Worm (Caenorhabditis elegans): Measurements from ENCODE around the gene srj-23.

srj-23 gene

DNA sequence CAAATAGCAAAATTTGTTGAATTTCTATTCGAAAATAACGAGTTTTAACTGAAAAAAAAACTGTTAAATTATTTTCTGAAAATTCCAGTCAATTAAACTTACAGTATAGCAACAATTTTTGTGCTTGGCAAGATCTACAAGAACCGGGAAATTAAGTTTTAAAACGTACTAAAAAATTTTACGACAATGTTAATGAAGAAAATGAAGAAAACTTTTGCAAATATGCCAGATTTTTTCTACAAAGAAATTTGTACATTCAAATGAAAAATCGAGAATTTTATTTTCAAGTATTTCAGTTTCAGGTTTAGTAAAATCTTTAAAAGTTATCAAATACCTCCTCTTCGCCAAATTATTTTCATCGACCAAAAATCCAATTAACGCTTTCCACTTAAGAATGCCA lies 9.4 kb upstream of the srj-23 start, which contains the start of gene cnc-11:
Gene cnc-11, plus strand, starts transcription at position 301 of the 400 bp plus-strand sequence.
- no peak for TF ChIP-seq hlh-8 (tag; optimal IDR thresholded peaks at IDR 0.05)
- TF ChIP-seq che-1 (tag; optimal IDR thresholded peaks at IDR 0.05) = no peak
- TF ChIP-seq ztf-16 (tag; optimal IDR thresholded peaks at IDR 0.05) = no peak
- no peak for TF ChIP-seq lim-6 (tag; optimal IDR thresholded peaks at IDR 0.05)
- TF ChIP-seq ceh-22 (tag; optimal IDR thresholded peaks at IDR 0.05) = no peak
- TF ChIP-seq sdc-2 (tag; optimal IDR thresholded peaks at IDR 0.05) = no peak
- no peak for TF ChIP-seq tbx-7 (tag; optimal IDR thresholded peaks at IDR 0.05)
- TF ChIP-seq ceh-18 (tag; optimal IDR thresholded peaks at IDR 0.05) = no peak

DNA sequence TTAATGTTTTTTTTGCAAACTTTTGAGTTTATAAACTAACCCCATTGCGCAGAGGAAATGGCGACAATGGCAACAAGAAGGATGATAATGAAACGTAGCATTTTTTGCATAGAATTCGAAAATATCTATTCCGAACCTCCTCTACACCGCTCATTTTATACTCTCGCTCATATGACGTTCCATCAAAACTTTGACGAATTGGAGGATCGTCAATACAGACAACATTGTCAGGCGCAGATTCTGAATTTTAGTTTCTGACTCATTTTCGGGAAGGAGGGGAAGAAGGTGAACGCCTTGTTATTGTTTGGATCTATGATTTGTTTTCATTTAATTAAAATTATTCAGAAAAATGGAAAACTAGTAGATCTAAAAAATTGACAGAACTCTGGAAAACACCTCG lies 7.3 kb upstream of the srj-23 start, which contains the start of gene cnc-1:
Gene cnc-1, minus strand, starts transcription at position 101 of the 400 bp plus-strand sequence.
- no peak for TF ChIP-seq nhr-11 (tag; optimal IDR thresholded peaks at IDR 0.05)
- no peak for TF ChIP-seq K09A11.1 (tag; optimal IDR thresholded peaks at IDR 0.05; ENCODE audit: insufficient read depth)
- no peak for TF ChIP-seq ref-2 (tag; optimal IDR thresholded peaks at IDR 0.05)
- TF ChIP-seq ceh-30 (tag; optimal IDR thresholded peaks at IDR 0.05) = no peak
- no peak for TF ChIP-seq zip-5 (tag; optimal IDR thresholded peaks at IDR 0.05)
- TF ChIP-seq ceh-9 (tag; optimal IDR thresholded peaks at IDR 0.05) = no peak
- no peak for TF ChIP-seq unc-42 (tag; optimal IDR thresholded peaks at IDR 0.05)
- no peak for TF ChIP-seq T23F11.4 (GFP tag; optimal IDR thresholded peaks at IDR 0.05)
- TF ChIP-seq npax-4 (tag; optimal IDR thresholded peaks at IDR 0.05) = no peak
- no peak for TF ChIP-seq ceh-2 (tag; optimal IDR thresholded peaks at IDR 0.05)

ce11 chrV:1445081-1445480 lies 6.4 kb upstream of the srj-23 start, which contains the start of gene cnc-5:
Gene cnc-5 (plus strand): TSS chrV:1445381.
- TF ChIP-seq unc-42 (tag; optimal IDR thresholded peaks at IDR 0.05) (no peak), fax-1 (tag; optimal IDR thresholded peaks at IDR 0.05) (no peak), pha-2 (tag; optimal IDR thresholded peaks at IDR 0.05) (no peak), sox-4 (tag; optimal IDR thresholded peaks at IDR 0.05) (no peak), syd-9 (tag; optimal IDR thresholded peaks at IDR 0.05) (no peak), hlh-13 (GFP tag; optimal IDR thresholded peaks at IDR 0.05) (no peak)

ce11 chrV:1447079-1447478 lies 4.4 kb upstream of the srj-23 start, which contains the start of gene cnc-4:
Gene cnc-4 (plus strand): TSS chrV:1447195.
- TF ChIP-seq pqm-1 (tag; optimal IDR thresholded peaks at IDR 0.05) = no peak
- no peak for TF ChIP-seq tbx-7 (tag; optimal IDR thresholded peaks at IDR 0.05)
- no peak for TF ChIP-seq tbx-2 (tag; optimal IDR thresholded peaks at IDR 0.05)
- no peak for TF ChIP-seq ceh-6 (GFP tag; optimal IDR thresholded peaks at IDR 0.05)
- TF ChIP-seq K09A11.1 (tag; optimal IDR thresholded peaks at IDR 0.05; ENCODE audit: insufficient read depth) = no peak
- TF ChIP-seq ceh-34 (tag; optimal IDR thresholded peaks at IDR 0.05) = no peak
- TF ChIP-seq pha-4 (tag; optimal IDR thresholded peaks at IDR 0.05) = no peak
- no peak for TF ChIP-seq unc-42 (tag; optimal IDR thresholded peaks at IDR 0.05)
- no peak for TF ChIP-seq zip-5 (tag; optimal IDR thresholded peaks at IDR 0.05)
- no peak for TF ChIP-seq ceh-18 (tag; optimal IDR thresholded peaks at IDR 0.05)
- no peak for TF ChIP-seq C38D4.7 (GFP tag; optimal IDR thresholded peaks at IDR 0.05)
- no peak for TF ChIP-seq odd-2 (tag; optimal IDR thresholded peaks at IDR 0.05)
- no peak for TF ChIP-seq T23F11.4 (GFP tag; optimal IDR thresholded peaks at IDR 0.05)
- no peak for TF ChIP-seq syd-9 (tag; optimal IDR thresholded peaks at IDR 0.05)
- no peak for TF ChIP-seq ceh-2 (tag; optimal IDR thresholded peaks at IDR 0.05)
- no peak for TF ChIP-seq hlh-30 (tag; optimal IDR thresholded peaks at IDR 0.05; ENCODE audit: insufficient read depth)
- TF ChIP-seq che-1 (tag; optimal IDR thresholded peaks at IDR 0.05) = no peak
- TF ChIP-seq lim-6 (tag; optimal IDR thresholded peaks at IDR 0.05) = no peak
- TF ChIP-seq lin-11 (tag; optimal IDR thresholded peaks at IDR 0.05) = no peak

DNA sequence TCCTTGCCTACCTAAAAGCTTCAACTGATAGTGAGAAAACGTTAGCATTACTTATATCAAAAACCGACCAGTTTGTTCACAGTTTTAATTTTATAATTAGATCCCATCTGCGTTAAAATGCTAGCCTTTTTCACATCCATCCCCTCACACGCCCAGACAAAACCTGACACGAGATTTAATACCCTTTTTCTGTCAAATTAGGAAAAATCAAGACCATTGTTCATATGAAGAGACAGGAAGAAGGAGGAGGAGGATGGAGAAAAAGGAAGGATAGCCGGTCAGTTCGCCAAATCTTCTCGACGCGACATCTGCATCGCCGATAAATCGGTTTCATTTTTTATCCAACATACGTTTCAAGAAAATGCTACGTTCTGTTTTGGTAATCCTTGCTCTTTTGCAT lies 3.7 kb upstream of the srj-23 start, which contains the start of gene cnc-3:
Gene cnc-3, plus strand, starts transcription at position 281 of the 400 bp plus-strand sequence.
- no peak for TF ChIP-seq C08G9.2 (tag; optimal IDR thresholded peaks at IDR 0.05)
- no peak for TF ChIP-seq hlh-15 (tag; optimal IDR thresholded peaks at IDR 0.05)
- TF ChIP-seq pqm-1 (tag; optimal IDR thresholded peaks at IDR 0.05) = no peak
- TF ChIP-seq nhr-232 (tag; optimal IDR thresholded peaks at IDR 0.05) = no peak
